Fruit fly (Drosophila melanogaster) whole organism, embryonic: Measurements from ENCODE around the gene ATPsynD.
A peak's percentile ranks its signal among the peaks of the same experiment; 100 is the strongest.

ENCODE experiments used
- CG10366 ChIP-seq: fragments of 200-800 bp; sonication (Bioruptor generic); IDR thresholded peaks from 2 replicates; pipeline ENCODE4 v1.3.6; 2022; ENCODE audit warnings: missing biosample characterization, missing genetic modification characterization
- CG12659 ChIP-seq: fragments of 200-800 bp; sonication (Bioruptor generic); optimal IDR thresholded peaks from 3 replicates; lab custom pipeline; 2017; ENCODE audit warnings: mild to moderate bottlenecking, missing biosample characterization, missing genetic modification reagents, missing genetic modification characterization
- CG13424 ChIP-seq: fragments of 200-800 bp; sonication (Bioruptor generic); optimal IDR thresholded peaks from 2 replicates; lab custom pipeline; 2019; ENCODE audit warnings: missing biosample characterization, mild to moderate bottlenecking, missing genetic modification characterization, moderate library complexity
- CG15696 ChIP-seq: fragments of 200-800 bp; sonication (Bioruptor generic); optimal IDR thresholded peaks from 2 replicates; lab custom pipeline; 2019; ENCODE audit warnings: missing biosample characterization, mild to moderate bottlenecking, missing genetic modification characterization, moderate library complexity
- CG3726 ChIP-seq: fragments of 200-800 bp; sonication (Bioruptor generic); IDR thresholded peaks from 3 replicates; pipeline ENCODE4, ENCODE4 v1.3.6; 2022; ENCODE audit warnings: missing biosample characterization, missing genetic modification characterization
- CG6854 ChIP-seq: fragments of 200-800 bp; sonication (Bioruptor generic); optimal IDR thresholded peaks from 3 replicates; lab custom pipeline; 2017; ENCODE audit warnings: missing biosample characterization, mild to moderate bottlenecking, missing genetic modification characterization
- Side ChIP-seq: fragments of 200-800 bp; sonication (Bioruptor generic); optimal IDR thresholded peaks from 2 replicates; lab custom pipeline; 2016; ENCODE audit warnings: missing biosample characterization, missing genetic modification characterization
- sens-2 ChIP-seq: fragments of 200-800 bp; sonication (Bioruptor generic); IDR thresholded peaks from 2 replicates; pipeline ENCODE4 v1.3.6; 2022; ENCODE audit warnings: missing biosample characterization, missing genetic modification characterization

dm6 chr3R:19096299-19097048, 1.7 kb downstream of the ATPsynD start, which contains the start of gene CG6040:
- TF ChIP-seq CG15696 (tag; lab: Kevin White, UChicago) (peak; percentile 37), sens-2 (GFP tag; lab: Robert Waterston, UW) (no peak), CG13424 (tag; lab: Kevin White, UChicago) (peak; percentile 50), CG10366 (GFP tag; lab: Robert Waterston, UW) (no peak; the same call in 1 of the 2 replicates), CG12659 (peak; percentile 70), Side (GFP tag; lab: Kevin White, UChicago) (peak; percentile 47), CG6854 (GFP tag; lab: Kevin White, UChicago) (no peak), CG3726 (GFP tag; lab: Robert Waterston, UW) (no peak)
